Worm (Caenorhabditis elegans): ENCODE results near the gene F46F5.16.

ce11 chrII:760276-760675 lies 26.8 kb upstream of the F46F5.16 start:
- no peak for TF ChIP-seq ama-1 (optimal IDR thresholded peaks at IDR 0.05)
- no peak for TF ChIP-seq ama-1 (GFP tag; optimal IDR thresholded peaks at IDR 0.05)
- TF ChIP-seq ztf-28 (GFP tag; IDR thresholded peaks at IDR 0.05), result no peak
- TF ChIP-seq mxl-1 (tag; optimal IDR thresholded peaks at IDR 0.05), result no peak
- TF ChIP-seq ztf-26 (tag; optimal IDR thresholded peaks at IDR 0.05), result no peak
- TF ChIP-seq lin-54 (GFP tag; optimal IDR thresholded peaks at IDR 0.05), result no peak
- no peak for TF ChIP-seq madf-6 (GFP tag; IDR thresholded peaks at IDR 0.05)
- no peak for TF ChIP-seq ceh-100 (GFP tag; IDR thresholded peaks at IDR 0.05)
- no peak for TF ChIP-seq rpc-1 (optimal IDR thresholded peaks at IDR 0.05)
- no peak for TF ChIP-seq rpc-1 (tag; optimal IDR thresholded peaks at IDR 0.05)
- TF ChIP-seq dpl-1 (GFP tag; optimal IDR thresholded peaks at IDR 0.05), result no peak
- TF ChIP-seq chd-7 (tag; optimal IDR thresholded peaks at IDR 0.05), result no peak
- no peak for TF ChIP-seq ekl-4 (GFP tag; IDR thresholded peaks at IDR 0.05)
